Fruit fly (Drosophila melanogaster) whole organism, adult: ENCODE results near the gene CG33181.

ENCODE experiments used
- CG12768 ChIP-seq: fragments of 200-800 bp; sonication (Bioruptor generic); optimal IDR thresholded peaks from 2 replicates; lab custom pipeline; 2017; ENCODE audit warnings: missing biosample characterization, missing genetic modification characterization, mild to moderate bottlenecking, moderate library complexity, missing genetic modification reagents
- Hr96 ChIP-seq: fragments of 200-800 bp; sonication (Bioruptor generic); optimal IDR thresholded peaks from 2 replicates; lab custom pipeline; 2016; ENCODE audit warnings: missing biosample characterization, missing genetic modification characterization
- ovo ChIP-seq: fragments of 200-800 bp; sonication (Bioruptor generic); optimal IDR thresholded peaks from 2 replicates; lab custom pipeline; 2016; ENCODE audit warnings: missing biosample characterization, missing genetic modification characterization

dm6 chrX:8534321-8534661 is 45.1 kb downstream of the CG33181 start:
- TF ChIP-seq ovo (GFP tag; lab: Kevin White, UChicago) (no peak), CG12768 (GFP tag; lab: Kevin White, UChicago) (no peak), Hr96 (no peak)
